Worm (Caenorhabditis elegans) whole organism, early embryonic: ENCODE results near the gene clec-132.
A peak's percentile ranks its signal among the peaks of the same experiment; 100 is the strongest.

ENCODE experiments used
- B0310.2 ChIP-seq: sonication (generic microtip); optimal IDR thresholded peaks from 2 replicates; lab custom pipeline; 2016; ENCODE audit warnings: mild to moderate bottlenecking, missing genetic modification characterization, missing compliant biosample characterization
- F13C5.2 ChIP-seq: sonication (generic microtip); optimal IDR thresholded peaks from 2 replicates; lab custom pipeline; 2017; ENCODE audit warnings: mild to moderate bottlenecking, missing genetic modification characterization, inconsistent platforms, missing compliant biosample characterization
- aly-1 ChIP-seq: sonication (generic microtip); optimal IDR thresholded peaks from 2 replicates; lab custom pipeline; 2016; ENCODE audit warnings: missing genetic modification characterization, missing compliant biosample characterization
- ama-1 ChIP-seq: fragments of 150-350 bp; optimal IDR thresholded peaks from 2 replicates; lab custom pipeline; 2014
- ceh-13 ChIP-seq: fragments of 200-800 bp; sonication (Bioruptor generic); optimal IDR thresholded peaks from 2 replicates; lab custom pipeline; 2018; ENCODE audit warnings: mild to moderate bottlenecking, missing genetic modification characterization, missing compliant biosample characterization
- ceh-36 ChIP-seq: sonication (generic microtip); optimal IDR thresholded peaks from 2 replicates; lab custom pipeline; 2016; ENCODE audit warnings: missing genetic modification characterization, inconsistent platforms, missing compliant biosample characterization
- ets-7 ChIP-seq: sonication (generic microtip); optimal IDR thresholded peaks from 2 replicates; lab custom pipeline; 2016; ENCODE audit warnings: missing genotype, missing genetic modification characterization, missing compliant biosample characterization
- flt-1 ChIP-seq: fragments of 200-800 bp; sonication (Bioruptor generic); IDR thresholded peaks from 2 replicates; pipeline ENCODE4 v1.3.6; 2022; ENCODE audit warnings: missing genetic modification characterization, missing compliant biosample characterization
- hmbx-1 ChIP-seq: sonication (generic microtip); optimal IDR thresholded peaks from 2 replicates; lab custom pipeline; 2016; ENCODE audit warnings: mild to moderate bottlenecking, missing genetic modification characterization, missing compliant biosample characterization
- hmg-4 ChIP-seq: fragments of 200-800 bp; sonication (Bioruptor generic); optimal IDR thresholded peaks from 2 replicates; lab custom pipeline; 2018; ENCODE audit warnings: mild to moderate bottlenecking, missing genetic modification characterization, missing compliant biosample characterization
- hnd-1 ChIP-seq: sonication (generic microtip); optimal IDR thresholded peaks from 2 replicates; lab custom pipeline; 2016; ENCODE audit warnings: missing genetic modification characterization, missing compliant biosample characterization
- pes-1 ChIP-seq: fragments of 200-800 bp; sonication (Bioruptor generic); IDR thresholded peaks from 2 replicates; pipeline ENCODE4 v1.3.6; 2022; ENCODE audit warnings: missing genetic modification reagents, missing genetic modification characterization, missing compliant biosample characterization
- scrt-1 ChIP-seq: fragments of 200-800 bp; sonication (Bioruptor generic); IDR thresholded peaks from 2 replicates; pipeline ENCODE4 v1.3.6; 2022; ENCODE audit warnings: missing genetic modification characterization, missing compliant biosample characterization
- sea-1 ChIP-seq: fragments of 200-800 bp; sonication (Bioruptor generic); conservative IDR thresholded peaks from 2 replicates; pipeline ENCODE4 v1.3.6; 2022; ENCODE audit warnings: missing genetic modification characterization, missing compliant biosample characterization
- tbx-11 ChIP-seq: fragments of 200-800 bp; sonication (Bioruptor generic); IDR thresholded peaks from 2 replicates; pipeline ENCODE4 v1.3.6; 2022; ENCODE audit warnings: missing genetic modification characterization, missing compliant biosample characterization
- tbx-37 ChIP-seq: fragments of 200-800 bp; sonication (Bioruptor generic); conservative IDR thresholded peaks from 2 replicates; pipeline ENCODE4 v1.3.6; 2022; ENCODE audit warnings: missing genetic modification reagents, missing genetic modification characterization, missing compliant biosample characterization
- tra-4 ChIP-seq: sonication (generic microtip); optimal IDR thresholded peaks from 2 replicates; lab custom pipeline; 2017; ENCODE audit warnings: missing genetic modification characterization, missing compliant biosample characterization

clec-132 gene

ce11 chrII:3553453-3553852 is 23.4 kb upstream of the clec-132 start, which contains the start of gene dnc-3:
TSS of gene dnc-3 (plus strand) at chrII:3553724.
- TF ChIP-seq aly-1 (tag; lab: Kevin White, UChicago) (no peak), F13C5.2 (tag; lab: Kevin White, UChicago) (peak; percentile 40)

- TF ChIP-seq aly-1 (tag; lab: Kevin White, UChicago): no peak
- no peak for TF ChIP-seq F13C5.2 (tag; lab: Kevin White, UChicago)
- TF ChIP-seq flt-1 (GFP tag; lab: Robert Waterston, UW): no peak
- TF ChIP-seq pes-1: no peak
- no peak for TF ChIP-seq hmg-4 (GFP tag; lab: Kevin White, UChicago)
- TF ChIP-seq tra-4 (tag; lab: Kevin White, UChicago): no peak
- TF ChIP-seq scrt-1 (GFP tag; lab: Robert Waterston, UW): no peak
- no peak for TF ChIP-seq hmbx-1 (tag; lab: Kevin White, UChicago)
- no peak for TF ChIP-seq ets-7
- TF ChIP-seq tbx-37: no peak
- no peak for TF ChIP-seq B0310.2
- TF ChIP-seq tbx-11 (GFP tag; lab: Robert Waterston, UW): no peak
- no peak for TF ChIP-seq ceh-13 (GFP tag; lab: Kevin White, UChicago)
- TF ChIP-seq sea-1 (GFP tag; lab: Robert Waterston, UW): no peak
- TF ChIP-seq ceh-36 (tag; lab: Kevin White, UChicago): no peak
- no peak for TF ChIP-seq ama-1
- TF ChIP-seq hnd-1: no peak
Observed at ce11 chrII:3554673-3555072, 22.2 kb upstream of the clec-132 start.

- TF ChIP-seq ceh-13 (GFP tag; lab: Kevin White, UChicago): no peak
Observed at ce11 chrII:3555281-3555680, 21.6 kb upstream of the clec-132 start.

ce11 chrII:3556584-3556983 is 20.3 kb upstream of the clec-132 start:
- TF ChIP-seq ama-1: no peak
- no peak for TF ChIP-seq ets-7
- TF ChIP-seq hmg-4 (GFP tag; lab: Kevin White, UChicago): no peak

ce11 chrII:3557417-3557816 is 19.4 kb upstream of the clec-132 start, which contains the start of gene lgc-45:
TSS of gene lgc-45 (plus strand) at chrII:3557472.
- TF ChIP-seq hmbx-1 (tag; lab: Kevin White, UChicago) (no peak), hmg-4 (GFP tag; lab: Kevin White, UChicago) (no peak), ets-7 (no peak), aly-1 (tag; lab: Kevin White, UChicago) (no peak), ceh-13 (GFP tag; lab: Kevin White, UChicago) (no peak), F13C5.2 (tag; lab: Kevin White, UChicago) (no peak), ama-1 (no peak), hnd-1 (no peak), tra-4 (tag; lab: Kevin White, UChicago) (no peak), tbx-37 (no peak), sea-1 (GFP tag; lab: Robert Waterston, UW) (no peak), tbx-11 (GFP tag; lab: Robert Waterston, UW) (no peak), pes-1 (no peak), flt-1 (GFP tag; lab: Robert Waterston, UW) (no peak)

ce11 chrII:3560592-3560991 is 16.2 kb upstream of the clec-132 start, which contains the start of gene W10G11.1:
TSS of gene W10G11.1 (minus strand) at chrII:3560692.
- TF ChIP-seq ama-1 (no peak), hmg-4 (GFP tag; lab: Kevin White, UChicago) (no peak), ceh-36 (tag; lab: Kevin White, UChicago) (no peak), hmbx-1 (tag; lab: Kevin White, UChicago) (no peak), sea-1 (GFP tag; lab: Robert Waterston, UW) (no peak), scrt-1 (GFP tag; lab: Robert Waterston, UW) (no peak), B0310.2 (no peak), tra-4 (tag; lab: Kevin White, UChicago) (no peak), aly-1 (tag; lab: Kevin White, UChicago) (no peak), pes-1 (no peak), flt-1 (GFP tag; lab: Robert Waterston, UW) (no peak), hnd-1 (no peak), F13C5.2 (tag; lab: Kevin White, UChicago) (no peak), ceh-13 (GFP tag; lab: Kevin White, UChicago) (no peak), ets-7 (no peak), tbx-11 (GFP tag; lab: Robert Waterston, UW) (no peak), tbx-37 (no peak)

- TF ChIP-seq hmg-4 (GFP tag; lab: Kevin White, UChicago) (no peak), flt-1 (GFP tag; lab: Robert Waterston, UW) (no peak), ets-7 (no peak), tbx-11 (GFP tag; lab: Robert Waterston, UW) (no peak), ceh-36 (tag; lab: Kevin White, UChicago) (no peak), scrt-1 (GFP tag; lab: Robert Waterston, UW) (no peak), tbx-37 (no peak), tra-4 (tag; lab: Kevin White, UChicago) (no peak), B0310.2 (no peak), hnd-1 (no peak)
Observed at ce11 chrII:3561561-3561960, 15.3 kb upstream of the clec-132 start, which contains the start of gene W10G11.2. TSS of gene W10G11.2 (minus strand) at chrII:3561661.

- no peak for TF ChIP-seq hmbx-1 (tag; lab: Kevin White, UChicago)
- TF ChIP-seq ama-1: no peak
- TF ChIP-seq flt-1 (GFP tag; lab: Robert Waterston, UW): no peak
- TF ChIP-seq scrt-1 (GFP tag; lab: Robert Waterston, UW): no peak
- no peak for TF ChIP-seq sea-1 (GFP tag; lab: Robert Waterston, UW)
- TF ChIP-seq F13C5.2 (tag; lab: Kevin White, UChicago): no peak
- no peak for TF ChIP-seq hmg-4 (GFP tag; lab: Kevin White, UChicago)
- no peak for TF ChIP-seq aly-1 (tag; lab: Kevin White, UChicago)
- TF ChIP-seq ceh-13 (GFP tag; lab: Kevin White, UChicago): no peak
- no peak for TF ChIP-seq ceh-36 (tag; lab: Kevin White, UChicago)
- no peak for TF ChIP-seq ets-7
- no peak for TF ChIP-seq tbx-11 (GFP tag; lab: Robert Waterston, UW)
- no peak for TF ChIP-seq pes-1
- TF ChIP-seq B0310.2: no peak
- TF ChIP-seq tra-4 (tag; lab: Kevin White, UChicago): no peak
- no peak for TF ChIP-seq hnd-1
- TF ChIP-seq tbx-37: no peak
Observed at ce11 chrII:3562419-3562818, 14.4 kb upstream of the clec-132 start, which contains the start of gene W10G11.3. TSS of gene W10G11.3 (minus strand) at chrII:3562519.
